Worm (Caenorhabditis elegans) whole organism, mixed stage, embryonic: ENCODE results near the gene F40D4.17.

ENCODE experiments used
- blmp-1 ChIP-seq: fragments of 150-350 bp; optimal IDR thresholded peaks from 2 replicates; lab custom pipeline; 2014; ENCODE audit warnings: missing biosample characterization, missing genetic modification characterization
- elt-1 ChIP-seq: sonication (generic microtip); optimal IDR thresholded peaks from 2 replicates; lab custom pipeline; 2017; ENCODE audit warnings: missing genetic modification characterization, mild to moderate bottlenecking, missing compliant biosample characterization, antibody characterized with exemption, moderate library complexity, borderline replicate concordance; ENCODE audit not compliant: insufficient read depth
- flh-1 ChIP-seq: fragments of 200-800 bp; sonication (Bioruptor generic); optimal IDR thresholded peaks from 2 replicates; lab custom pipeline; 2018; ENCODE audit warnings: mild to moderate bottlenecking, missing genetic modification characterization, moderate library complexity, missing compliant biosample characterization
- lin-13 ChIP-seq: fragments of 150-350 bp; optimal IDR thresholded peaks from 2 replicates; lab custom pipeline; 2014; ENCODE audit warnings: missing biosample characterization, missing genetic modification characterization
- lsy-2 ChIP-seq: fragments of 150-350 bp; optimal IDR thresholded peaks from 2 replicates; lab custom pipeline; 2014; ENCODE audit warnings: missing biosample characterization, missing genetic modification characterization
- nhr-12 ChIP-seq: fragments of 150-350 bp; optimal IDR thresholded peaks from 2 replicates; lab custom pipeline; 2014; ENCODE audit warnings: missing biosample characterization, missing genetic modification characterization
- nhr-237 ChIP-seq: fragments of 150-350 bp; optimal IDR thresholded peaks from 2 replicates; lab custom pipeline; 2014; ENCODE audit warnings: missing biosample characterization, missing genetic modification characterization
- nhr-28 ChIP-seq: fragments of 150-350 bp; optimal IDR thresholded peaks from 2 replicates; lab custom pipeline; 2014; ENCODE audit warnings: missing biosample characterization, missing genetic modification characterization
- pha-4 ChIP-seq: fragments of 150-350 bp; optimal IDR thresholded peaks from 2 replicates; lab custom pipeline; 2018; ENCODE audit warnings: missing biosample characterization, missing genetic modification reagents, missing genetic modification characterization
- snpc-4 ChIP-seq: fragments of 150-350 bp; optimal IDR thresholded peaks from 2 replicates; lab custom pipeline; 2014; ENCODE audit warnings: missing biosample characterization, missing genetic modification characterization
- sptf-1 ChIP-seq: sonication (generic microtip); optimal IDR thresholded peaks from 2 replicates; lab custom pipeline; 2017; ENCODE audit warnings: mild to moderate bottlenecking, missing genetic modification characterization, moderate library complexity, missing compliant biosample characterization
- tbx-8 ChIP-seq: fragments of 200-800 bp; sonication (Bioruptor generic); optimal IDR thresholded peaks from 2 replicates; lab custom pipeline; 2018; ENCODE audit warnings: mild to moderate bottlenecking, missing genetic modification characterization, moderate library complexity, missing compliant biosample characterization
- unc-39 ChIP-seq: fragments of 150-350 bp; optimal IDR thresholded peaks from 2 replicates; lab custom pipeline; 2014; ENCODE audit warnings: missing biosample characterization, missing genetic modification characterization
- unc-62 ChIP-seq: fragments of 150-350 bp; optimal IDR thresholded peaks from 2 replicates; lab custom pipeline; 2014; ENCODE audit warnings: missing biosample characterization, missing genetic modification reagents, missing genetic modification characterization

DNA sequence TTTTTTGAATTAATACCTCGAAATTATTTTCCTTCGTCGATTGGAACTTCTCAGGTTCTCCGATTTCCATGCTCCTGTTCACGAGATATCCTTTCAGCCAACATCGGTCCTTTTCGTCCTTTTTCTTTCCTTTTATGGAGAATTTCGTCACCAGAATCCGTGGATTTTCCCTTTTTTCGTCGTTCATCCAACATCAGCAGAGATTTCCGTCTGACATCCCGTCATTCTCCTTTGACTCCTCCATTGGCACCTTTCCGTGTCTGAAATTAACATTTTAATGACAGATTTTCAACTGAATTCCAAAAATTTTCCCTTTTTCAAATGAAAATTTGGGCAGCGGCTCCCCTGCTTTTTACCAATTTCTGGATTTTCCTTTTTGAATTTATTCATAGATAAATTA lies 290 bp downstream of the F40D4.17 start:
- no peak for TF ChIP-seq lsy-2 (tag; lab: Kevin White, UChicago)
- no peak for TF ChIP-seq nhr-237 (tag; lab: Kevin White, UChicago)
- TF ChIP-seq nhr-28 (tag; lab: Kevin White, UChicago): no peak
- no peak for TF ChIP-seq snpc-4
- TF ChIP-seq nhr-12 (tag; lab: Kevin White, UChicago): no peak
- TF ChIP-seq pha-4: no peak
- TF ChIP-seq unc-62: no peak
- TF ChIP-seq elt-1: no peak
- TF ChIP-seq lin-13: no peak
- TF ChIP-seq blmp-1 (tag; lab: Kevin White, UChicago): no peak
- TF ChIP-seq unc-39 (tag; lab: Kevin White, UChicago): no peak
- TF ChIP-seq tbx-8 (GFP tag; lab: Kevin White, UChicago): no peak
- no peak for TF ChIP-seq sptf-1 (tag; lab: Kevin White, UChicago)
- TF ChIP-seq flh-1 (GFP tag; lab: Kevin White, UChicago): no peak
